Fruit fly (Drosophila melanogaster): ENCODE data around the gene BigH1.
A peak's percentile ranks its signal among the peaks of the same experiment; 100 is the strongest.

BigH1 gene

DNA sequence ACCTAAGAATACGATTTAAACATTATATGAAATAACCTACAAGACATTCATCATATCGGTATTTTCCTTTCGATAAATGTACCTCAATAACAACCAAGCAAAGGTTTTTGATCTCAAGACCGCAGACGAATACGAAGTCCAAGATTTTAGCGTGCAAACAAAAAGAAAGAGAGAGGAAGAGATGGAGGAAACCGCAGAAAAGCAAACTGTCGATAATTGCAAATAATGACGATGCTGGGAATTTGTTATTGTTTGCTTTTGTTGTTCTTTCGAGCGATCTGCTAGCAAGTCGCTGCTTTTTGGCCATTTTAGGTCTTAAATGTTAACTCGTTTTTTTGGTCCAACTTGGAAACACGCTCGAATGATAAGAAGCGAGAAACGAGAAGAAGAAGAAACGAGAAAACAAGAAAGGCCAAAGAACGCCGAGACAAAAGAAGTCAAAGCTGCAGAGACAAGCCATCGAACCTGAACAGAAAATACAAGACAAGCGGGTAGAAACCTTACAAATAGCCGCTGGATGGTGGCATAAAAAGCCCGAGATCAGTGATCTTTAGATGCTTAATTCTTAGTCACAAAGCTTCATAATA lies 12.1 kb upstream of the BigH1 start:
- peak; percentile 6 for TF ChIP-seq CG13204 (GFP tag; optimal IDR thresholded peaks at IDR 0.05)
- TF ChIP-seq CG15710 (tag; optimal IDR thresholded peaks at IDR 0.05) = no peak
- no peak for TF ChIP-seq D1 (tag; optimal IDR thresholded peaks at IDR 0.05)
- TF ChIP-seq fd96Ca (GFP tag; IDR thresholded peaks at IDR 0.05) = no peak
- TF ChIP-seq gl (tag; optimal IDR thresholded peaks at IDR 0.05) = peak; percentile 3
- peak; percentile 93 for TF ChIP-seq EcR (GFP tag; optimal IDR thresholded peaks at IDR 0.05)

DNA sequence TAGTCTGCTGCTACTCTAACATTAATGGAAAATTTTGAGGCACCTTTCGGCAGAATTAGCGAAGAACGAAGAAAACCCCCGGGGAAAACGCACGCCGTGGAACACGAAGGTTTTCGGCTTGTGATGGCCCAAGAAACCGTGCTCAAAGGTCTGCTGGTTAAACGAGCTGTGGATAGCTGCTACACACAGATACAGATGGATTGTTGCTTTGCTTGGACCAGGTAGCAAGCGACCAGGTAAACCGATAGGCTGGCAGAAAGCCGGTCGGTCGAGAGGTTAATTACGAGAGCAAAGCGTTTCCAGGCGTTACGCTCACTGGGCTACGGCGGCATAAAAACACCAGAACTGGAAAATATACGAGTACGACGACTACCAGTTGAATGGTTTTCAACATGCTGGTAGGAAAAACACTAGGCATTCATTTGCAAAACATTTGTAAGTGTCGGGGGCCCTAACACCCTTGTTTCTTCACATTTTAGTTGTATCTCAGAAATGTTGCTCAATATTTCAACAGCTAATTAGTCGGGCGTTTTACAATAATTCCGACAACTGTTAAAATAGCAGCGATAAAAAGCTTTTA lies 10.9 kb upstream of the BigH1 start:
- TF ChIP-seq D1 (tag; optimal IDR thresholded peaks at IDR 0.05) (no peak), CG13204 (GFP tag; optimal IDR thresholded peaks at IDR 0.05) (no peak), CG15710 (tag; optimal IDR thresholded peaks at IDR 0.05) (no peak), CG8159 (tag; optimal IDR thresholded peaks at IDR 0.05) (no peak)

DNA sequence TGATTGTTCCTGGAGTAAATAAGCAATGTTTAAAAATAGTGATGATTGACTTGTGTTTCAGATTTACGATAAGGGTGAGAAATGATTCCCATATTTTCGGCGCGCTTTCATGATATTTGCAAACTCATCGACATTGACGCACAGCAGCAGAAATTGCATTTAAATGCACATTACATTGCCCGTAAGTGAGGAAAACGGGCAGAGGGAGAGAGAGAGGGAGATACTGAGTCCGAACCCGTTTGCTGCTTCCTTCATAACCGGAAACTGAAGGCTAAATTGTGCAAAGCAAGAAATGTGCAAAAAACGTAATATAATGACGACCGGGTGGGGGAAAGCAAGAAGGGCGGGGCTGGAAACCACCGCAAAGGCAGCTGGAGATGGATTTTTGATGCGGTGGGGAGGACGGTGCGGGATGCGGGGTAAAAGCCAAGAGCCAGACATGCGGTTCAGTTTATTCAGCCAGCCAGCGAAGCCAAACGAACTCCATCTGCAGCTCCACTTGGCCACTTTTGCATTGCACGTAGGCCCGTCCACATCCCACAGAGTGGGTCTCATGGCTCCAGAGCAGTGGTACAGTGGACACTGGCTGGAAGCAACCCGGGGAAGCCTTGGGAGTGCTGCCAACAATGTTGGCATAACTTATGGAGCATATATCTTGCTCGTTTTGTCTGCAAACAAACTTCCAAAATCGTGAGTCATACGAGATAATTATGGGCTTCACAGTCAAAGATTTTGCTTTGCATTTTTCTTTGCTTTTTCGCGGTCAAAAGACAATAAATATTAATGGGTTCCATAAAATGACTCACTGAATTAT lies 10.0 kb upstream of the BigH1 start:
- TF ChIP-seq Ets98B (GFP tag; IDR thresholded peaks at IDR 0.05) (peak; percentile 54), CG15710 (tag; optimal IDR thresholded peaks at IDR 0.05) (no peak), fd96Ca (GFP tag; IDR thresholded peaks at IDR 0.05) (peak; percentile 54), Snoo (tag; optimal IDR thresholded peaks at IDR 0.05) (peak; percentile 26), D1 (tag; optimal IDR thresholded peaks at IDR 0.05) (peak; percentile 25), Pif1B (GFP tag; optimal IDR thresholded peaks at IDR 0.05) (no peak), CG34367 (tag; optimal IDR thresholded peaks at IDR 0.05) (no peak), CG17806 (tag; optimal IDR thresholded peaks at IDR 0.05) (no peak), CG12605 (GFP tag; IDR thresholded peaks at IDR 0.05) (no peak), CG14655 (GFP tag; optimal IDR thresholded peaks at IDR 0.05) (peak; percentile 22), CG32121 (GFP tag; IDR thresholded peaks at IDR 0.05) (peak; percentile 55), CG4496 (GFP tag; IDR thresholded peaks at IDR 0.05) (peak; percentile 51), CG8159 (tag; optimal IDR thresholded peaks at IDR 0.05) (no peak), CG9948 (tag; optimal IDR thresholded peaks at IDR 0.05) (no peak), CG13204 (GFP tag; optimal IDR thresholded peaks at IDR 0.05) (peak; percentile 56), CG10348 (GFP tag; IDR thresholded peaks at IDR 0.05) (no peak), Pif1A (GFP tag; optimal IDR thresholded peaks at IDR 0.05) (no peak), EcR (GFP tag; optimal IDR thresholded peaks at IDR 0.05) (peak; percentile 79), rn (GFP tag; IDR thresholded peaks at IDR 0.05) (no peak), gl (tag; optimal IDR thresholded peaks at IDR 0.05) (peak; percentile 56), CG8301 (tag; optimal IDR thresholded peaks at IDR 0.05) (peak; percentile 13)

DNA sequence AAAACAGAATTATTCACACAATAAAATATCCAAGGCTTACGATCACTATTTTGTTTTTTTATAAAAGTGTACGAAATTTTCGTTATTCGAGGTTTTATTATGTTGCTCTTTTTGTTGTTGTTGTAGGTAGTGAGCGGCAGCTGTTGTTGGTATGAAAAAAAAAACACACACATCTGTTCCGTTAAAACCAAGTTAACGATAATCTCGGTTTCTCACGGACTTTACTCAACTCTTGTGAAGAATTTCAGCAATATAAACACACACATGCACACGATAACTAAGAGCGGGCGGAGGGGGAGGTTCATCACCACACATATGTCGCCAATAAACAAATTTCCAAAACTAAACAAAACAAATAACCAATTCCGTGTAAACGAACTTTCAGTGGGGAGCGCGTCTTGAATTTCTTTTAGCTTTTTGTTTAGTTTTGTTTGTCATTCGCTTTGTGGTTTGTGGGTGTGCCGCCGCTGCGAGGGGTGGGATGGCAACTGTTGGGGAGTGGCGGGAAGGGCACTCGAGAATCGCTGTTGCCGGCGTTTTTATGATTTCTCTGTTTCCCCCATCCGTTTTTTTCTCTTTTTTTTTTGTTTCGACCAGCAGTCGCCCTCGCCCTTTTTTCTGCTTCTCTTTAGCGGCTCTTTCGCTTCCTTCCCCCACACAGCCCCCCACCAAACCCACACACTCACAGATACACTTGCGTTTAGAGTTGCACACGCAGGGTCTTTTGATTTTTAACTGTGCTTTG lies 8.8 kb upstream of the BigH1 start:
- no peak for TF ChIP-seq CG34367 (tag; optimal IDR thresholded peaks at IDR 0.05)
- no peak for TF ChIP-seq CG14655 (GFP tag; optimal IDR thresholded peaks at IDR 0.05)
- TF ChIP-seq Ets98B (GFP tag; IDR thresholded peaks at IDR 0.05) = no peak
- TF ChIP-seq CG32121 (GFP tag; IDR thresholded peaks at IDR 0.05) = no peak
- no peak for TF ChIP-seq Snoo (tag; optimal IDR thresholded peaks at IDR 0.05)
- peak; percentile 55 for TF ChIP-seq EcR (GFP tag; optimal IDR thresholded peaks at IDR 0.05)
- peak; percentile 60 for TF ChIP-seq CG13204 (GFP tag; optimal IDR thresholded peaks at IDR 0.05)

DNA sequence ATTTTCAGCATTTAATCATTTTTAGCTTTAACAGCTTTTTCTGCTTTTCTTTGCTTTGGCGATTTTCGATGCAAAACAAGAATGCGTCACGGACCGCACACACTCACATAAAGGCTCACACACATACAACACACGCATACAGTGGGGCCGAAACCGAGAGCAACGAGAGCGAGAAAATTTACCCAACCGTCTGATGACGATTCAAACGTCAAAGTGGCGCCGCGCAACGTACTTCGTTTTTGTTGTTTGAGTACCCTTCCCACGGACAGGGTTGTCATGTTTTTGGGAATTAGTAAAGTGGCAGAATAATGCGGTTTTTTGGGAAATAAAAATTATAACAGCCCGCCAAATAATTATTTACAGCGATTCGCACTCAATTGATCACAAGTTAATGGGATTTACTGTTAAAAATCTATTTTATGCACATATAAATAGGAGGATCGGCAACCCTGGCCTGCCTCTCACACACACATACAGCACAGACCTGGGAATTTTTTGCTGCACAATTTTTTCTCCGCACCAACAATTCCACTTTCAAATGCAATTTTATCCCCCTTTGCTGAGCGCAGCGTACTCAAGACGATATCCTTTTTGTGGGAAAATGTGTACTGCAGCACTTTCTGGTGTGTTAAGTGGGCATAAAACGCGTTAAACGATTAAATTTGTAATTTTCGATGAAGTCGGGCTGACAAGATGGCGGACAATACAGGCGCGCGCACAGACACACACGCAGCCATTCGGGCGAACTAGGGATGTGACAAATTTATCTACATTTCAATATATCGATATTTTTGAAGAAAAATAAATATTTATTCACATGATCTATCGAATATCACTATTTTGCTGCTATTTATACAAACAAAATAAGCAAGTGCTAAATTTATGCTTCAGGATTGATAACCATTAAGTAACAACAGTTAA lies 8.0 kb upstream of the BigH1 start:
- peak; percentile 92 for TF ChIP-seq CG15710 (tag; optimal IDR thresholded peaks at IDR 0.05)
- peak; percentile 92 for TF ChIP-seq Snoo (tag; optimal IDR thresholded peaks at IDR 0.05)
- TF ChIP-seq Ets98B (GFP tag; IDR thresholded peaks at IDR 0.05) = peak; percentile 93
- peak; percentile 53 for TF ChIP-seq EcR (GFP tag; optimal IDR thresholded peaks at IDR 0.05)
- peak; percentile 88 for TF ChIP-seq CG17806 (tag; optimal IDR thresholded peaks at IDR 0.05)
- TF ChIP-seq CG13204 (GFP tag; optimal IDR thresholded peaks at IDR 0.05) = peak; percentile 80
- TF ChIP-seq CG9948 (tag; optimal IDR thresholded peaks at IDR 0.05) = peak; percentile 81
- peak; percentile 93 for TF ChIP-seq CG8159 (tag; optimal IDR thresholded peaks at IDR 0.05)
- TF ChIP-seq CG8301 (tag; optimal IDR thresholded peaks at IDR 0.05) = peak; percentile 92
- peak; percentile 95 for TF ChIP-seq fd96Ca (GFP tag; IDR thresholded peaks at IDR 0.05)
- TF ChIP-seq CG12605 (GFP tag; IDR thresholded peaks at IDR 0.05) = peak; percentile 84
- TF ChIP-seq gl (tag; optimal IDR thresholded peaks at IDR 0.05) = peak; percentile 83
- peak; percentile 89 for TF ChIP-seq CG34367 (tag; optimal IDR thresholded peaks at IDR 0.05)
- peak; percentile 83 for TF ChIP-seq Pif1B (GFP tag; optimal IDR thresholded peaks at IDR 0.05)
- peak; percentile 93 for TF ChIP-seq CG32121 (GFP tag; IDR thresholded peaks at IDR 0.05)
- TF ChIP-seq rn (GFP tag; IDR thresholded peaks at IDR 0.05) = peak; percentile 49
- TF ChIP-seq CG10348 (GFP tag; IDR thresholded peaks at IDR 0.05) = peak; percentile 68
- peak; percentile 28 for TF ChIP-seq D1 (tag; optimal IDR thresholded peaks at IDR 0.05)
- TF ChIP-seq CG14655 (GFP tag; optimal IDR thresholded peaks at IDR 0.05) = peak; percentile 92
- TF ChIP-seq CG4496 (GFP tag; IDR thresholded peaks at IDR 0.05) = peak; percentile 95
- peak; percentile 94 for TF ChIP-seq Pif1A (GFP tag; optimal IDR thresholded peaks at IDR 0.05)

Measured in whole organism, pupa.